Worm (Caenorhabditis elegans) whole organism, L3 larva: ENCODE results near the gene R160.2.

Experiments used
- aly-2 ChIP-seq: fragments of 150-350 bp; optimal IDR thresholded peaks from 2 replicates; lab custom pipeline; 2014; ENCODE audit warnings: missing biosample characterization, missing genetic modification characterization
- ama-1 ChIP-seq: fragments of 150-350 bp; optimal IDR thresholded peaks from 2 replicates; lab custom pipeline; 2018
- elt-2 ChIP-seq: sonication (generic microtip); optimal IDR thresholded peaks from 2 replicates; lab custom pipeline; 2016; ENCODE audit warnings: missing genetic modification reagents, mild to moderate bottlenecking, missing genetic modification characterization, missing compliant biosample characterization
- lin-15B ChIP-seq: fragments of 150-350 bp; optimal IDR thresholded peaks from 2 replicates; lab custom pipeline; 2014; ENCODE audit warnings: missing biosample characterization, missing genetic modification characterization
- nhr-11 ChIP-seq: fragments of 150-350 bp; optimal IDR thresholded peaks from 2 replicates; lab custom pipeline; 2014; ENCODE audit warnings: missing biosample characterization, missing genetic modification characterization
- nhr-76 ChIP-seq: fragments of 150-350 bp; sonication (generic microtip); optimal IDR thresholded peaks from 5 replicates; lab custom pipeline; 2014; ENCODE audit warnings: missing biosample characterization, missing genetic modification characterization
- nhr-77 ChIP-seq: fragments of 150-350 bp; optimal IDR thresholded peaks from 2 replicates; lab custom pipeline; 2014; ENCODE audit warnings: missing biosample characterization, missing genetic modification characterization
- pha-4 ChIP-seq: fragments of 150-350 bp; optimal IDR thresholded peaks from 2 replicates; lab custom pipeline; 2014; ENCODE audit warnings: missing biosample characterization, missing genetic modification reagents, missing genetic modification characterization
- sea-2 ChIP-seq: fragments of 150-350 bp; sonication (generic microtip); optimal IDR thresholded peaks from 4 replicates; lab custom pipeline; 2014; ENCODE audit warnings: missing biosample characterization, missing genetic modification reagents, missing genetic modification characterization
- skn-1 ChIP-seq: fragments of 150-350 bp; optimal IDR thresholded peaks from 2 replicates; lab custom pipeline; 2014; ENCODE audit warnings: missing biosample characterization, missing genetic modification characterization
- snpc-4 ChIP-seq: fragments of 150-350 bp; optimal IDR thresholded peaks from 2 replicates; lab custom pipeline; 2014; ENCODE audit warnings: missing biosample characterization, missing genetic modification characterization
- unc-62 ChIP-seq: fragments of 150-350 bp; sonication (generic microtip); optimal IDR thresholded peaks from 4 replicates; lab custom pipeline; 2014; ENCODE audit warnings: missing biosample characterization, missing genetic modification reagents, missing genetic modification characterization
- zag-1 ChIP-seq: fragments of 150-350 bp; optimal IDR thresholded peaks from 2 replicates; lab custom pipeline; 2014; ENCODE audit warnings: missing biosample characterization, missing genetic modification characterization

DNA sequence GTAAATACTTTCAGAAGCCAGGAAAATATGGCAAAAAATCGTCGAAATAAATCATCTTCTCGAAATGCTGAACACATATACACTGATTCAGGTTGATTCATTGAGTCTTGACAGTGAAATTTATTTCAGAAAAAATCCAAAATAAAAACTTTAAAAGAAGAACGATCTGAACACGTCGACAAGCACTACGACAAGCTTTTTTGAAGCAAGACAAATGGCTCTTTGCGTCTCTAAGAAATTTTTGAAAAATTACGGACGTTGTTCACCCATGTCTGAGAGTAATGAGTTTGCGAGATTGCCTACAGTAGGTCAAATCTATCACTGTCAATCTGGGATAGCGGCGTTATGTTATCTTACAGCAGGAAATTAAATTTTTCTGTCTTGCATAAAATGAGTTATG is at the start of gene R160.2:
- TF ChIP-seq ama-1 (lab: Kevin White, UChicago): no peak
- TF ChIP-seq nhr-77 (tag; lab: Kevin White, UChicago): no peak
- TF ChIP-seq sea-2: no peak
- no peak for TF ChIP-seq aly-2 (tag; lab: Kevin White, UChicago)
- no peak for TF ChIP-seq pha-4 (tag; lab: Kevin White, UChicago)
- no peak for TF ChIP-seq snpc-4 (tag; lab: Kevin White, UChicago)
- no peak for TF ChIP-seq nhr-76 (tag; lab: Kevin White, UChicago)
- no peak for TF ChIP-seq nhr-11
- no peak for TF ChIP-seq unc-62
- no peak for TF ChIP-seq lin-15B (tag; lab: Kevin White, UChicago)
- no peak for TF ChIP-seq zag-1 (tag; lab: Kevin White, UChicago)
- TF ChIP-seq skn-1: no peak
- TF ChIP-seq elt-2 (tag; lab: Kevin White, UChicago): no peak
